Fruit fly (Drosophila melanogaster): ENCODE measurements around the gene Gprk2.

- TF ChIP-seq CG8478 (optimal IDR thresholded peaks at IDR 0.05) = no peak
- TF ChIP-seq CTCF (optimal IDR thresholded peaks at IDR 0.05) = no peak
These were observed 34.8 kb upstream of the Gprk2 start for dm6 chr3R:31370204-31370603.
